Fruit fly (Drosophila melanogaster) whole organism, embryonic: Measurements from ENCODE around the gene CG1785.

Experiments
- Asciz ChIP-seq: fragments of 200-800 bp; sonication (Bioruptor generic); optimal IDR thresholded peaks from 2 replicates; lab custom pipeline; 2017; ENCODE audit warnings: missing biosample characterization, mild to moderate bottlenecking, missing genetic modification characterization, missing genetic modification reagents
- CG10147 ChIP-seq: fragments of 200-800 bp; sonication (Bioruptor generic); optimal IDR thresholded peaks from 2 replicates; lab custom pipeline; 2019; ENCODE audit warnings: missing biosample characterization, mild to moderate bottlenecking, missing genetic modification characterization, moderate library complexity
- CG10431 ChIP-seq: fragments of 200-800 bp; sonication (Bioruptor generic); optimal IDR thresholded peaks from 3 replicates; lab custom pipeline; 2018; ENCODE audit warnings: missing biosample characterization, mild to moderate bottlenecking, missing genetic modification characterization
- CG10462 ChIP-seq: fragments of 200-800 bp; sonication (Bioruptor generic); optimal IDR thresholded peaks from 2 replicates; lab custom pipeline; 2016; ENCODE audit warnings: missing biosample characterization, missing genetic modification characterization
- CG10959 ChIP-seq: fragments of 200-800 bp; sonication (Bioruptor generic); IDR thresholded peaks from 2 replicates; pipeline ENCODE4 v1.3.6; 2022; ENCODE audit warnings: missing biosample characterization, missing genetic modification characterization
- CG11560 ChIP-seq: fragments of 200-800 bp; sonication (Bioruptor generic); IDR thresholded peaks from 3 replicates; pipeline ENCODE4 v1.3.6; 2022; ENCODE audit warnings: missing biosample characterization, missing genetic modification characterization
- CG12219 ChIP-seq: fragments of 200-800 bp; sonication (Bioruptor generic); optimal IDR thresholded peaks from 3 replicates; lab custom pipeline; 2018; ENCODE audit warnings: missing biosample characterization, mild to moderate bottlenecking, missing genetic modification characterization
- CG14014 ChIP-seq: fragments of 200-800 bp; sonication (Bioruptor generic); IDR thresholded peaks from 2 replicates; pipeline ENCODE4 v1.3.6; 2022; ENCODE audit warnings: missing biosample characterization, missing genetic modification characterization
- CG15514 ChIP-seq: fragments of 200-800 bp; sonication (Bioruptor generic); optimal IDR thresholded peaks from 3 replicates; lab custom pipeline; 2017; ENCODE audit warnings: missing biosample characterization, missing genetic modification characterization, mild to moderate bottlenecking, moderate library complexity, missing genetic modification reagents
- CG15696 ChIP-seq: fragments of 200-800 bp; sonication (Bioruptor generic); optimal IDR thresholded peaks from 2 replicates; lab custom pipeline; 2019; ENCODE audit warnings: missing biosample characterization, mild to moderate bottlenecking, missing genetic modification characterization, moderate library complexity
- CG1832 ChIP-seq: fragments of 200-800 bp; sonication (Bioruptor generic); optimal IDR thresholded peaks from 2 replicates; lab custom pipeline; 2017; ENCODE audit warnings: missing biosample characterization, mild to moderate bottlenecking, missing genetic modification characterization, inconsistent platforms
- CG31388 ChIP-seq: fragments of 200-800 bp; sonication (Bioruptor generic); optimal IDR thresholded peaks from 2 replicates; lab custom pipeline; 2016; ENCODE audit warnings: missing biosample characterization, missing genetic modification characterization
- CG32532 ChIP-seq: fragments of 200-800 bp; sonication (Bioruptor generic); IDR thresholded peaks from 2 replicates; pipeline ENCODE4 v1.3.6; 2022; ENCODE audit warnings: missing biosample characterization, missing genetic modification characterization
- CG32767 ChIP-seq: fragments of 200-800 bp; sonication (Bioruptor generic); IDR thresholded peaks from 2 replicates; pipeline ENCODE4 v1.3.6; 2022; ENCODE audit warnings: missing biosample characterization, missing genetic modification characterization
- CG3726 ChIP-seq: fragments of 200-800 bp; sonication (Bioruptor generic); IDR thresholded peaks from 3 replicates; pipeline ENCODE4, ENCODE4 v1.3.6; 2022; ENCODE audit warnings: missing biosample characterization, missing genetic modification characterization
- CG4404 ChIP-seq: fragments of 200-800 bp; sonication (Bioruptor generic); IDR thresholded peaks from 2 replicates; pipeline ENCODE4 v1.3.6; 2022; ENCODE audit warnings: missing biosample characterization, missing genetic modification characterization
- CG5245 ChIP-seq: fragments of 200-800 bp; sonication (Bioruptor generic); optimal IDR thresholded peaks from 3 replicates; lab custom pipeline; 2016; ENCODE audit warnings: missing biosample characterization, missing genetic modification characterization
- CG6272 ChIP-seq: fragments of 200-800 bp; sonication (Bioruptor generic); IDR thresholded peaks from 2 replicates; pipeline ENCODE4 v1.3.6; 2022; ENCODE audit warnings: missing biosample characterization, missing genetic modification characterization
- CG6791 ChIP-seq: fragments of 200-800 bp; sonication (Bioruptor generic); IDR thresholded peaks from 3 replicates; pipeline ENCODE4 v1.3.6; 2022; ENCODE audit warnings: missing biosample characterization, missing genetic modification characterization; ENCODE audit not compliant: partially characterized antibody
- CG7271 ChIP-seq: fragments of 200-800 bp; sonication (Bioruptor generic); optimal IDR thresholded peaks from 2 replicates; lab custom pipeline; 2018; ENCODE audit warnings: missing biosample characterization, mild to moderate bottlenecking, missing genetic modification characterization, moderate library complexity
- CG7372 ChIP-seq: fragments of 200-800 bp; sonication (Bioruptor generic); IDR thresholded peaks from 2 replicates; pipeline ENCODE4 v1.3.6; 2022; ENCODE audit warnings: missing biosample characterization, missing genetic modification characterization
- CG7963 ChIP-seq: fragments of 200-800 bp; sonication (Bioruptor generic); IDR thresholded peaks from 3 replicates; pipeline ENCODE4 v1.3.6; 2022; ENCODE audit warnings: missing biosample characterization, missing genetic modification characterization; ENCODE audit not compliant: partially characterized antibody
- CG8089 ChIP-seq: fragments of 200-800 bp; sonication (Bioruptor generic); optimal IDR thresholded peaks from 3 replicates; lab custom pipeline; 2016; ENCODE audit warnings: missing biosample characterization, missing genetic modification characterization
- CG8924 ChIP-seq: fragments of 200-800 bp; optimal IDR thresholded peaks from 3 replicates; lab custom pipeline; 2019; ENCODE audit warnings: missing biosample characterization, mild to moderate bottlenecking, missing genetic modification characterization, moderate library complexity
- CG9437 ChIP-seq: fragments of 200-800 bp; sonication (Bioruptor generic); optimal IDR thresholded peaks from 2 replicates; lab custom pipeline; 2018; ENCODE audit warnings: missing biosample characterization, mild to moderate bottlenecking, missing genetic modification characterization
- CG9817 ChIP-seq: fragments of 200-800 bp; sonication (Bioruptor generic); optimal IDR thresholded peaks from 2 replicates; lab custom pipeline; 2018; ENCODE audit warnings: missing biosample characterization, mild to moderate bottlenecking, missing genetic modification characterization, moderate library complexity
- CG9876 ChIP-seq: fragments of 200-800 bp; sonication (Bioruptor generic); optimal IDR thresholded peaks from 2 replicates; lab custom pipeline; 2016; ENCODE audit warnings: missing biosample characterization, missing genetic modification characterization
- CoRest ChIP-seq: fragments of 200-800 bp; sonication (Bioruptor generic); optimal IDR thresholded peaks from 3 replicates; lab custom pipeline; 2018; ENCODE audit warnings: missing biosample characterization, mild to moderate bottlenecking, missing genetic modification characterization, moderate library complexity
- Elba2 ChIP-seq: fragments of 200-800 bp; sonication (Bioruptor generic); optimal IDR thresholded peaks from 3 replicates; lab custom pipeline; 2016; ENCODE audit warnings: missing biosample characterization, missing genetic modification characterization
- GATAe ChIP-seq: fragments of 200-800 bp; sonication (Bioruptor generic); conservative IDR thresholded peaks from 2 replicates; pipeline ENCODE4 v1.3.6; 2022; ENCODE audit warnings: missing biosample characterization, missing genetic modification characterization
- MESR4 ChIP-seq: fragments of 200-800 bp; sonication (Bioruptor generic); optimal IDR thresholded peaks from 2 replicates; lab custom pipeline; 2018; ENCODE audit warnings: missing biosample characterization, mild to moderate bottlenecking, missing genetic modification characterization, moderate library complexity
- Mad ChIP-seq: fragments of 200-800 bp; sonication (Bioruptor generic); optimal IDR thresholded peaks from 2 replicates; lab custom pipeline; 2016; ENCODE audit warnings: missing biosample characterization, missing genetic modification characterization
- Mes4 ChIP-seq: fragments of 200-800 bp; sonication (Bioruptor generic); optimal IDR thresholded peaks from 2 replicates; lab custom pipeline; 2016; ENCODE audit warnings: missing biosample characterization, missing genetic modification characterization
- NC2α ChIP-seq: fragments of 200-800 bp; sonication (Bioruptor generic); optimal IDR thresholded peaks from 2 replicates; lab custom pipeline; 2016; ENCODE audit warnings: missing biosample characterization, missing genetic modification characterization
- Neu2 ChIP-seq: fragments of 200-800 bp; sonication (Bioruptor generic); optimal IDR thresholded peaks from 3 replicates; lab custom pipeline; 2016; ENCODE audit warnings: missing biosample characterization, missing genetic modification characterization, borderline replicate concordance
- Side ChIP-seq: fragments of 200-800 bp; sonication (Bioruptor generic); optimal IDR thresholded peaks from 2 replicates; lab custom pipeline; 2016; ENCODE audit warnings: missing biosample characterization, missing genetic modification characterization
- Spps ChIP-seq: fragments of 200-800 bp; sonication (Bioruptor generic); optimal IDR thresholded peaks from 2 replicates; lab custom pipeline; 2018; ENCODE audit warnings: missing biosample characterization, mild to moderate bottlenecking, missing genetic modification characterization
- Vsx1 ChIP-seq: fragments of 200-800 bp; sonication (Bioruptor generic); optimal IDR thresholded peaks from 2 replicates; lab custom pipeline; 2017; ENCODE audit warnings: missing biosample characterization, mild to moderate bottlenecking, missing genetic modification characterization, missing genetic modification reagents
- crol ChIP-seq: fragments of 200-800 bp; sonication (Bioruptor generic); IDR thresholded peaks from 2 replicates; pipeline ENCODE4 v1.3.6; 2022; ENCODE audit warnings: missing biosample characterization, missing genetic modification characterization
- fu2 ChIP-seq: fragments of 200-800 bp; sonication (Bioruptor generic); optimal IDR thresholded peaks from 2 replicates; lab custom pipeline; 2016; ENCODE audit warnings: missing biosample characterization, missing genetic modification characterization
- gce ChIP-seq: fragments of 200-800 bp; sonication (Bioruptor generic); IDR thresholded peaks from 3 replicates; pipeline ENCODE4 v1.3.6; 2022; ENCODE audit warnings: missing biosample characterization, missing genetic modification characterization
- grau ChIP-seq: fragments of 200-800 bp; optimal IDR thresholded peaks from 3 replicates; lab custom pipeline; 2019; ENCODE audit warnings: missing biosample characterization, mild to moderate bottlenecking, missing genetic modification characterization, moderate library complexity
- lmd ChIP-seq: fragments of 200-800 bp; sonication (Bioruptor generic); IDR thresholded peaks from 2 replicates; pipeline ENCODE4 v1.3.6; 2022; ENCODE audit warnings: missing biosample characterization, missing genetic modification characterization
- oc ChIP-seq: fragments of 200-800 bp; sonication (Bioruptor generic); optimal IDR thresholded peaks from 2 replicates; lab custom pipeline; 2018; ENCODE audit warnings: missing biosample characterization, mild to moderate bottlenecking, missing genetic modification characterization, moderate library complexity
- pita ChIP-seq: fragments of 200-800 bp; sonication (Bioruptor generic); optimal IDR thresholded peaks from 2 replicates; lab custom pipeline; 2017; ENCODE audit warnings: missing biosample characterization, mild to moderate bottlenecking, missing genetic modification characterization
- ro ChIP-seq: fragments of 200-800 bp; sonication (Bioruptor generic); IDR thresholded peaks from 2 replicates; pipeline ENCODE4 v1.3.6; 2022; ENCODE audit warnings: missing biosample characterization, missing genetic modification characterization
- sd ChIP-seq: fragments of 200-800 bp; sonication (Bioruptor generic); optimal IDR thresholded peaks from 3 replicates; lab custom pipeline; 2018; ENCODE audit warnings: missing biosample characterization, mild to moderate bottlenecking, missing genetic modification characterization, moderate library complexity
- shn ChIP-seq: fragments of 200-800 bp; sonication (Bioruptor generic); optimal IDR thresholded peaks from 3 replicates; lab custom pipeline; 2016; ENCODE audit warnings: missing biosample characterization, missing genetic modification characterization
- slp2 ChIP-seq: fragments of 200-800 bp; sonication (Bioruptor generic); optimal IDR thresholded peaks from 2 replicates; lab custom pipeline; 2016; ENCODE audit warnings: missing biosample characterization, missing genetic modification characterization
- tin ChIP-seq: fragments of 200-800 bp; sonication (Bioruptor generic); optimal IDR thresholded peaks from 3 replicates; lab custom pipeline; 2016; ENCODE audit warnings: missing biosample characterization, missing genetic modification characterization

Gene CG1785

dm6 chrX:8709234-8709843 is 5.4 kb upstream of the CG1785 start, which contains the start of gene Hexo2:
Gene Hexo2, plus strand, starts transcription at chrX:8709652.
- TF ChIP-seq CG7271: no peak
- TF ChIP-seq CG7372 (GFP tag; lab: Robert Waterston, UW): peak; percentile 89
- no peak for TF ChIP-seq CG1832
- peak; percentile 36; the same call in 1 of the 2 replicates for TF ChIP-seq GATAe
- TF ChIP-seq CoRest (tag; lab: Kevin White, UChicago): peak; percentile 88
- peak; percentile 92 for TF ChIP-seq CG6272 (GFP tag; lab: Robert Waterston, UW)
- no peak; the same call in 1 of the 3 replicates for TF ChIP-seq CG3726 (GFP tag; lab: Robert Waterston, UW)
- TF ChIP-seq CG7963: no peak
- peak; percentile 92 for TF ChIP-seq CG12219
- peak; percentile 88 for TF ChIP-seq CG9876
- TF ChIP-seq CG10462: peak; percentile 92
- peak; percentile 91 for TF ChIP-seq CG32767 (GFP tag; lab: Robert Waterston, UW)
- TF ChIP-seq MESR4 (GFP tag; lab: Kevin White, UChicago): peak; percentile 32
- peak; percentile 28 for TF ChIP-seq Neu2 (GFP tag; lab: Kevin White, UChicago)
- no peak for TF ChIP-seq pita (GFP tag; lab: Kevin White, UChicago)
- peak; percentile 83 for TF ChIP-seq NC2α (GFP tag; lab: Kevin White, UChicago)
- TF ChIP-seq CG15514: peak; percentile 72
- TF ChIP-seq fu2: peak; percentile 79
- TF ChIP-seq CG5245: peak; percentile 97
- TF ChIP-seq ro: peak; percentile 88
- peak; percentile 67 for TF ChIP-seq Vsx1 (GFP tag; lab: Kevin White, UChicago)
- peak; percentile 76 for TF ChIP-seq CG15696 (tag; lab: Kevin White, UChicago)
- TF ChIP-seq CG8089 (GFP tag; lab: Kevin White, UChicago): peak; percentile 93
- peak; percentile 44 for TF ChIP-seq sd (tag; lab: Kevin White, UChicago)
- TF ChIP-seq CG10431 (GFP tag; lab: Kevin White, UChicago): peak; percentile 63
- TF ChIP-seq shn: peak; percentile 87
- TF ChIP-seq CG9817: peak; percentile 82
- TF ChIP-seq CG8924 (tag; lab: Kevin White, UChicago): peak; percentile 89
- peak; percentile 94 for TF ChIP-seq CG10959
- TF ChIP-seq Asciz (GFP tag; lab: Kevin White, UChicago): peak; percentile 90
- TF ChIP-seq Mad (GFP tag; lab: Kevin White, UChicago): peak; percentile 92
- TF ChIP-seq lmd (GFP tag; lab: Robert Waterston, UW): peak; percentile 94
- TF ChIP-seq CG9437 (GFP tag; lab: Kevin White, UChicago): peak; percentile 72
- TF ChIP-seq oc (tag; lab: Kevin White, UChicago): peak; percentile 96
- TF ChIP-seq CG14014: peak; percentile 91
- peak; percentile 75 for TF ChIP-seq CG10147 (GFP tag; lab: Kevin White, UChicago)
- TF ChIP-seq Side (GFP tag; lab: Kevin White, UChicago): peak; percentile 92
- TF ChIP-seq crol (GFP tag; lab: Robert Waterston, UW): peak; percentile 72
- TF ChIP-seq CG4404: peak; percentile 83
- peak; percentile 95 for TF ChIP-seq tin (GFP tag; lab: Kevin White, UChicago)
- peak; percentile 95; the same call in 2 of the 3 replicates for TF ChIP-seq gce
- TF ChIP-seq CG32532 (GFP tag; lab: Robert Waterston, UW): peak; percentile 84
- peak; percentile 5 for TF ChIP-seq Elba2 (GFP tag; lab: Kevin White, UChicago)
- peak; percentile 87 for TF ChIP-seq grau (tag; lab: Kevin White, UChicago)
- peak; percentile 78 for TF ChIP-seq CG11560
- peak; percentile 65 for TF ChIP-seq Spps
- TF ChIP-seq slp2 (GFP tag; lab: Kevin White, UChicago): peak; percentile 94
- peak; percentile 94 for TF ChIP-seq Mes4
- TF ChIP-seq CG6791: no peak
- peak; percentile 92 for TF ChIP-seq CG31388 (GFP tag; lab: Kevin White, UChicago)
